Fruit fly (Drosophila melanogaster) whole organism, embryonic: ENCODE measurements around the gene hang.

Experiments used
- Atf-2 ChIP-seq: fragments of 200-800 bp; sonication (Bioruptor generic); optimal IDR thresholded peaks from 2 replicates; lab custom pipeline; 2016; ENCODE audit warnings: missing biosample characterization, missing genetic modification characterization
- CG10979 ChIP-seq: fragments of 200-800 bp; sonication (Bioruptor generic); optimal IDR thresholded peaks from 2 replicates; lab custom pipeline; 2018; ENCODE audit warnings: missing biosample characterization, mild to moderate bottlenecking, missing genetic modification characterization, moderate library complexity
- CG12659 ChIP-seq: fragments of 200-800 bp; sonication (Bioruptor generic); optimal IDR thresholded peaks from 3 replicates; lab custom pipeline; 2017; ENCODE audit warnings: mild to moderate bottlenecking, missing biosample characterization, missing genetic modification reagents, missing genetic modification characterization
- CG13123 ChIP-seq: fragments of 200-800 bp; sonication (Bioruptor generic); optimal IDR thresholded peaks from 2 replicates; lab custom pipeline; 2016; ENCODE audit warnings: missing biosample characterization, missing genetic modification characterization
- CG13775 ChIP-seq: fragments of 200-800 bp; sonication (Bioruptor generic); optimal IDR thresholded peaks from 3 replicates; lab custom pipeline; 2017; ENCODE audit warnings: missing biosample characterization, mild to moderate bottlenecking, missing genetic modification characterization
- CG14667 ChIP-seq: fragments of 200-800 bp; sonication (Bioruptor generic); IDR thresholded peaks from 2 replicates; pipeline ENCODE4 v1.3.6; 2022; ENCODE audit warnings: missing biosample characterization, missing genetic modification characterization
- CG1792 ChIP-seq: fragments of 200-800 bp; sonication (Bioruptor generic); optimal IDR thresholded peaks from 2 replicates; lab custom pipeline; 2016; ENCODE audit warnings: missing biosample characterization, missing genetic modification characterization
- CG18619 ChIP-seq: fragments of 200-800 bp; sonication (Bioruptor generic); optimal IDR thresholded peaks from 3 replicates; lab custom pipeline; 2017; ENCODE audit warnings: missing biosample characterization, mild to moderate bottlenecking, missing genetic modification characterization
- CG2678 ChIP-seq: fragments of 200-800 bp; sonication (Bioruptor generic); optimal IDR thresholded peaks from 3 replicates; lab custom pipeline; 2019; ENCODE audit warnings: missing biosample characterization, mild to moderate bottlenecking, missing genetic modification characterization, moderate library complexity
- CG30431 ChIP-seq: fragments of 200-800 bp; sonication (Bioruptor generic); optimal IDR thresholded peaks from 2 replicates; lab custom pipeline; 2017; ENCODE audit warnings: missing biosample characterization, missing genetic modification characterization
- CG3281 ChIP-seq: fragments of 200-800 bp; sonication (Bioruptor generic); optimal IDR thresholded peaks from 3 replicates; lab custom pipeline; 2017; ENCODE audit warnings: missing biosample characterization, mild to moderate bottlenecking, missing genetic modification characterization
- CG7839 ChIP-seq: fragments of 200-800 bp; sonication (Bioruptor generic); optimal IDR thresholded peaks from 3 replicates; lab custom pipeline; 2018; ENCODE audit warnings: missing biosample characterization, mild to moderate bottlenecking, missing genetic modification characterization, moderate library complexity
- CG8281 ChIP-seq: fragments of 200-800 bp; sonication (Bioruptor generic); optimal IDR thresholded peaks from 2 replicates; lab custom pipeline; 2018; ENCODE audit warnings: missing biosample characterization, mild to moderate bottlenecking, missing genetic modification characterization, moderate library complexity
- CG9215 ChIP-seq: fragments of 200-800 bp; sonication (Bioruptor generic); IDR thresholded peaks from 2 replicates; pipeline ENCODE4 v1.3.6; 2022; ENCODE audit warnings: missing biosample characterization, missing genetic modification characterization
- Deaf1 ChIP-seq: fragments of 200-800 bp; optimal IDR thresholded peaks from 3 replicates; lab custom pipeline; 2019; ENCODE audit warnings: missing biosample characterization, mild to moderate bottlenecking, missing genetic modification characterization, moderate library complexity
- Dek ChIP-seq: fragments of 200-800 bp; sonication (Bioruptor generic); optimal IDR thresholded peaks from 3 replicates; lab custom pipeline; 2019; ENCODE audit warnings: missing biosample characterization, mild to moderate bottlenecking, missing genetic modification characterization, moderate library complexity
- Dip2 ChIP-seq: fragments of 200-800 bp; sonication (Bioruptor generic); IDR thresholded peaks from 2 replicates; pipeline ENCODE4 v1.3.6; 2022; ENCODE audit warnings: missing biosample characterization, missing genetic modification characterization
- Doc2 ChIP-seq: fragments of 200-800 bp; sonication (Bioruptor generic); IDR thresholded peaks from 2 replicates; pipeline ENCODE4 v1.3.6; 2022; ENCODE audit warnings: missing biosample characterization, missing genetic modification characterization
- Drgx ChIP-seq: fragments of 200-800 bp; sonication (Bioruptor generic); IDR thresholded peaks from 2 replicates; pipeline ENCODE4 v1.3.6; 2022; ENCODE audit warnings: missing biosample characterization, missing genetic modification characterization
- Fer3 ChIP-seq: fragments of 200-800 bp; sonication (Bioruptor generic); optimal IDR thresholded peaks from 2 replicates; lab custom pipeline; 2018; ENCODE audit warnings: missing biosample characterization, mild to moderate bottlenecking, missing genetic modification characterization, moderate library complexity
- HLHmδ ChIP-seq: fragments of 200-800 bp; sonication (Bioruptor generic); optimal IDR thresholded peaks from 2 replicates; lab custom pipeline; 2018; ENCODE audit warnings: missing biosample characterization, mild to moderate bottlenecking, missing genetic modification characterization, moderate library complexity
- Hr3 ChIP-seq: fragments of 200-800 bp; sonication (Bioruptor generic); optimal IDR thresholded peaks from 3 replicates; lab custom pipeline; 2016; ENCODE audit warnings: missing biosample characterization, missing genetic modification characterization
- Meics ChIP-seq: fragments of 200-800 bp; sonication (Bioruptor generic); optimal IDR thresholded peaks from 2 replicates; lab custom pipeline; 2017; ENCODE audit warnings: missing biosample characterization, mild to moderate bottlenecking, missing genetic modification characterization
- Mes4 ChIP-seq: fragments of 200-800 bp; sonication (Bioruptor generic); optimal IDR thresholded peaks from 2 replicates; lab custom pipeline; 2016; ENCODE audit warnings: missing biosample characterization, missing genetic modification characterization
- Mrtf ChIP-seq: fragments of 200-800 bp; sonication (Bioruptor generic); IDR thresholded peaks from 3 replicates; pipeline ENCODE4 v1.3.6; 2022; ENCODE audit warnings: missing biosample characterization, missing genetic modification characterization
- NC2β ChIP-seq: fragments of 200-800 bp; sonication (Bioruptor generic); optimal IDR thresholded peaks from 2 replicates; lab custom pipeline; 2016; ENCODE audit warnings: missing biosample characterization, missing genetic modification characterization
- Neu2 ChIP-seq: fragments of 200-800 bp; sonication (Bioruptor generic); optimal IDR thresholded peaks from 3 replicates; lab custom pipeline; 2016; ENCODE audit warnings: missing biosample characterization, missing genetic modification characterization, borderline replicate concordance
- Nf-YC ChIP-seq: fragments of 200-800 bp; optimal IDR thresholded peaks from 3 replicates; lab custom pipeline; 2019; ENCODE audit warnings: missing biosample characterization, mild to moderate bottlenecking, missing genetic modification characterization, moderate library complexity
- NfI ChIP-seq: fragments of 200-800 bp; sonication (Bioruptor generic); optimal IDR thresholded peaks from 3 replicates; lab custom pipeline; 2018; ENCODE audit warnings: missing biosample characterization, mild to moderate bottlenecking, missing genetic modification characterization, moderate library complexity
- Side ChIP-seq: fragments of 200-800 bp; sonication (Bioruptor generic); optimal IDR thresholded peaks from 2 replicates; lab custom pipeline; 2016; ENCODE audit warnings: missing biosample characterization, missing genetic modification characterization
- Xrp1 ChIP-seq: fragments of 200-800 bp; sonication (Bioruptor generic); IDR thresholded peaks from 2 replicates; pipeline ENCODE4 v1.3.6; 2022; ENCODE audit warnings: missing biosample characterization, missing genetic modification characterization
- aop ChIP-seq: fragments of 200-800 bp; sonication (Bioruptor generic); IDR thresholded peaks from 2 replicates; pipeline ENCODE4 v1.3.6; 2022; ENCODE audit warnings: missing biosample characterization, missing genetic modification characterization
- bab2 ChIP-seq: fragments of 200-800 bp; sonication (Bioruptor generic); optimal IDR thresholded peaks from 2 replicates; lab custom pipeline; 2016; ENCODE audit warnings: missing biosample characterization, missing genetic modification characterization
- bigmax ChIP-seq: fragments of 200-800 bp; sonication (Bioruptor generic); optimal IDR thresholded peaks from 2 replicates; lab custom pipeline; 2018; ENCODE audit warnings: missing biosample characterization, mild to moderate bottlenecking, missing genetic modification characterization
- caup ChIP-seq: fragments of 200-800 bp; sonication (Bioruptor generic); optimal IDR thresholded peaks from 3 replicates; lab custom pipeline; 2017; ENCODE audit warnings: missing biosample characterization, mild to moderate bottlenecking, missing genetic modification characterization, moderate library complexity; ENCODE audit not compliant: severe bottlenecking
- eve ChIP-seq, 2 experiments: fragments of >200 bp; optimal IDR thresholded peaks; 2 replicates each; lab custom pipeline; 2017; ENCODE audit warnings: missing biosample characterization in 2 of 2, missing genetic modification characterization in 2 of 2
- ewg ChIP-seq: fragments of 200-800 bp; sonication (Bioruptor generic); optimal IDR thresholded peaks from 3 replicates; lab custom pipeline; 2017; ENCODE audit warnings: mild to moderate bottlenecking, missing biosample characterization, missing genetic modification reagents, missing genetic modification characterization
- exex ChIP-seq: fragments of 200-800 bp; sonication (Bioruptor generic); optimal IDR thresholded peaks from 4 replicates; lab custom pipeline; 2018; ENCODE audit warnings: missing biosample characterization, mild to moderate bottlenecking, missing genetic modification characterization, moderate library complexity
- fru ChIP-seq: fragments of >200 bp; optimal IDR thresholded peaks from 2 replicates; lab custom pipeline; 2017
- gcm2 ChIP-seq: fragments of 200-800 bp; sonication (Bioruptor generic); optimal IDR thresholded peaks from 2 replicates; lab custom pipeline; 2016; ENCODE audit warnings: missing biosample characterization, missing genetic modification characterization
- gro ChIP-seq: fragments of 200-800 bp; sonication (Bioruptor generic); optimal IDR thresholded peaks from 2 replicates; lab custom pipeline; 2016; ENCODE audit warnings: missing biosample characterization, missing genetic modification characterization
- nerfin-2 ChIP-seq: fragments of 200-800 bp; sonication (Bioruptor generic); IDR thresholded peaks from 2 replicates; pipeline ENCODE4 v1.3.6; 2022; ENCODE audit warnings: missing biosample characterization, missing genetic modification characterization; ENCODE audit not compliant: partially characterized antibody
- pan ChIP-seq, 4 experiments: fragments of >200 bp in 3 of 4; fragments of 200-800 bp in 1 of 4; sonication (Bioruptor generic) in 1 of 4; optimal IDR thresholded peaks in 3 of 4; IDR thresholded peaks in 1 of 4; 2 replicates each; pipeline versions ENCODE4 v1.3.6 to Lab custom; 2017 to 2022; ENCODE audit warnings: missing biosample characterization in 2 of 4, missing genetic modification characterization in 2 of 4, mixed read lengths in 1 of 4
- phol ChIP-seq: fragments of 200-800 bp; sonication (Bioruptor generic); optimal IDR thresholded peaks from 3 replicates; lab custom pipeline; 2018; ENCODE audit warnings: missing biosample characterization, mild to moderate bottlenecking, missing genetic modification characterization, moderate library complexity
- ranshi ChIP-seq: fragments of 200-800 bp; sonication (Bioruptor generic); IDR thresholded peaks from 2 replicates; pipeline ENCODE4 v1.3.6; 2022; ENCODE audit warnings: missing biosample characterization, missing genetic modification characterization
- stc ChIP-seq: fragments of 200-800 bp; sonication (Bioruptor generic); IDR thresholded peaks from 2 replicates; pipeline ENCODE4 v1.3.6; 2022; ENCODE audit warnings: missing biosample characterization, missing genetic modification characterization
- tin ChIP-seq: fragments of 200-800 bp; sonication (Bioruptor generic); optimal IDR thresholded peaks from 3 replicates; lab custom pipeline; 2016; ENCODE audit warnings: missing biosample characterization, missing genetic modification characterization
- ttk ChIP-seq: fragments of 200-800 bp; sonication (Bioruptor generic); IDR thresholded peaks from 2 replicates; pipeline ENCODE4 v2.1.2; 2022; ENCODE audit warnings: missing biosample characterization, missing genetic modification characterization
- twi ChIP-seq: fragments of 200-800 bp; optimal IDR thresholded peaks from 2 replicates; lab custom pipeline; 2019; ENCODE audit warnings: missing biosample characterization, mild to moderate bottlenecking, missing genetic modification characterization, moderate library complexity
- tx ChIP-seq: fragments of 200-800 bp; sonication (Bioruptor generic); optimal IDR thresholded peaks from 2 replicates; lab custom pipeline; 2016; ENCODE audit warnings: missing biosample characterization, missing genetic modification characterization

Gene hang

DNA sequence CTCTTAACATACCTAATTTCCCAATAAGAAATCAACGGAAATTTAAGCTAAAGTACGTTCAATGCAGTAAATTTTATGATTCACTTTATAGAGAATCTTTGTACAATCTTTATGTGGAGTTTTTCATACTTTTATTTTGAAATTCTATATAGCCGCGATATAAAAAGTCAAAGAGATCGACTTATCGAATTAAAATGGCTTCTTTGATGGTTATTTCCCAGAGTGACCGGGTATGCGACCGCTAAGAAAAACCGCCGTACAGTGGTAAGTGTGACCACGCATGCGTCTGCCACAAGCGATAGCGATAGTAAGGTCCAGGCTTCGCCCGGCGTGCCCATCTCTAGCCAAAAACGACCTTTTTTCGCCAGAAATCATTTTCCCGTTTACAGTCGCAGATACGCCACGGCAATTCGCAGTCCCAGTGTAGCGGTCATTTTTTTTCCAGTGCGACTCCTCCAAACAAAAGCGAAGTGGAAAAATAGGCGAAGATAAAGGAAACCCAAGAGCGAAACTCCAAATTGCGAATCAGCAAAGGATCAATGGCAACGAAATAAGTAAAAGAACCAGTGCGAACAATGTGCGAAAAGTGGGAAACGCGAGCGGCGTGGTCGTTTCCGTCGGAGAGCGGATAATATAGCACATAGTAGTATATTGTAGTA is at the start of gene hang (continued):
- TF ChIP-seq pan (optimal IDR thresholded peaks at IDR 0.05; lab: Kevin White, UChicago) (no peak), pan (GFP tag; optimal IDR thresholded peaks at IDR 0.05 in 1 of 2, IDR thresholded peaks at IDR 0.05 in 1 of 2) (no peak), CG14667 (GFP tag; lab: Robert Waterston, UW) (no peak), Doc2 (GFP tag; lab: Robert Waterston, UW) (no peak), eve (GFP tag; optimal IDR thresholded peaks at IDR 0.05; lab: Kevin White, UChicago) (no peak), NC2β (GFP tag; lab: Kevin White, UChicago) (peak; percentile 66), ewg (peak; percentile 94), Nf-YC (tag; lab: Kevin White, UChicago) (peak; percentile 31), Atf-2 (GFP tag; lab: Kevin White, UChicago) (peak; percentile 6), NfI (GFP tag; lab: Kevin White, UChicago) (peak; percentile 24), CG12659 (GFP tag; lab: Kevin White, UChicago) (peak; percentile 85), Side (GFP tag; lab: Kevin White, UChicago) (peak; percentile 29), CG13123 (GFP tag; lab: Kevin White, UChicago) (no peak), Dip2 (no peak), Dek (tag; lab: Kevin White, UChicago) (peak; percentile 37), Neu2 (GFP tag; lab: Kevin White, UChicago) (no peak), CG8281 (no peak), Mrtf (GFP tag; lab: Robert Waterston, UW) (no peak), ranshi (GFP tag; lab: Robert Waterston, UW) (0 out of 2 replicates have a peak, but pooled peaks have one; percentile 4), bab2 (GFP tag; lab: Kevin White, UChicago) (no peak), phol (tag; lab: Kevin White, UChicago) (peak; percentile 94), gcm2 (GFP tag; lab: Kevin White, UChicago) (no peak), Mes4 (GFP tag; lab: Kevin White, UChicago) (no peak), CG9215 (no peak), CG1792 (GFP tag; lab: Kevin White, UChicago) (peak; percentile 10), Xrp1 (no peak), CG13775 (GFP tag; lab: Kevin White, UChicago) (no peak), ttk (no peak), aop (no peak), Hr3 (GFP tag; lab: Kevin White, UChicago) (no peak), nerfin-2 (GFP tag; lab: Robert Waterston, UW) (peak; percentile 39), twi (tag; lab: Kevin White, UChicago) (no peak), bigmax (GFP tag; lab: Kevin White, UChicago) (peak; percentile 52), tx (GFP tag; lab: Kevin White, UChicago) (no peak), CG3281 (GFP tag; lab: Kevin White, UChicago) (peak; percentile 53), fru (no peak), stc (GFP tag; lab: Robert Waterston, UW) (peak; percentile 37; the same call in 1 of the 2 replicates), Drgx (no peak), CG7839 (tag; lab: Kevin White, UChicago) (peak; percentile 14), exex (tag; lab: Kevin White, UChicago) (no peak), CG18619 (GFP tag; lab: Kevin White, UChicago) (peak; percentile 11), HLHmδ (GFP tag; lab: Kevin White, UChicago) (peak; percentile 53), CG2678 (tag; lab: Kevin White, UChicago) (peak; percentile 32), CG30431 (GFP tag; lab: Kevin White, UChicago) (no peak), Meics (GFP tag; lab: Kevin White, UChicago) (peak; percentile 23), CG10979 (tag; lab: Kevin White, UChicago) (peak; percentile 24), gro (GFP tag; lab: Kevin White, UChicago) (peak; percentile 65), Fer3 (tag; lab: Kevin White, UChicago) (peak; percentile 21), tin (GFP tag; lab: Kevin White, UChicago) (no peak), caup (peak; percentile 58), Deaf1 (tag; lab: Kevin White, UChicago) (peak; percentile 47)
